Worm (Caenorhabditis elegans): Measurements from ENCODE around the gene fbxb-13.
"Not testable (repeated sequence)": the region's sequence is repeated elsewhere in the genome, so short reads cannot be mapped to it uniquely, and the experiment has no call there.

The fbxb-13 gene

ce11 chrII:1787208-1787607, 869 bp upstream of the fbxb-13 start:
- TF ChIP-seq flt-1 (GFP tag; IDR thresholded peaks at IDR 0.05) (no peak), T22C8.4 (GFP tag; IDR thresholded peaks at IDR 0.05) (no peak), ztf-23 (GFP tag; IDR thresholded peaks at IDR 0.05) (no peak), cog-1 (tag; optimal IDR thresholded peaks at IDR 0.05) (no peak), klf-2 (GFP tag; conservative IDR thresholded peaks at IDR 0.05) (no peak)

- TF ChIP-seq cog-1 (tag; optimal IDR thresholded peaks at IDR 0.05): no peak
- no peak for TF ChIP-seq flt-1 (GFP tag; IDR thresholded peaks at IDR 0.05)
- TF ChIP-seq ref-1 (GFP tag; conservative IDR thresholded peaks at IDR 0.05): no peak
- TF ChIP-seq med-1 (GFP tag; optimal IDR thresholded peaks at IDR 0.05; ENCODE audit: insufficient read depth): no peak
- no peak for TF ChIP-seq ztf-29 (GFP tag; IDR thresholded peaks at IDR 0.05)
- no peak for TF ChIP-seq ztf-23 (GFP tag; IDR thresholded peaks at IDR 0.05)
- TF ChIP-seq tab-1 (GFP tag; IDR thresholded peaks at IDR 0.05): no peak
- TF ChIP-seq T22C8.4 (GFP tag; IDR thresholded peaks at IDR 0.05): no peak
- TF ChIP-seq klf-2 (GFP tag; conservative IDR thresholded peaks at IDR 0.05): no peak
Measured at ce11 chrII:1806358-1806757, 18.3 kb downstream of the fbxb-13 start, which contains the start of gene C08F1.12. Gene C08F1.12 (minus strand): TSS chrII:1806458.

ce11 chrII:1808217-1808616, 20.1 kb downstream of the fbxb-13 start, which contains the start of gene C08F1.8:
Gene C08F1.8 (minus strand): TSS chrII:1808317.
- no peak for TF ChIP-seq ztf-23 (GFP tag; IDR thresholded peaks at IDR 0.05)
- no peak for TF ChIP-seq klf-2 (GFP tag; conservative IDR thresholded peaks at IDR 0.05)
- TF ChIP-seq ztf-29 (GFP tag; IDR thresholded peaks at IDR 0.05): no peak
- no peak for TF ChIP-seq cog-1 (tag; optimal IDR thresholded peaks at IDR 0.05)
- no peak for TF ChIP-seq ref-1 (GFP tag; conservative IDR thresholded peaks at IDR 0.05)
- no peak for TF ChIP-seq flt-1 (GFP tag; IDR thresholded peaks at IDR 0.05)
- no peak for TF ChIP-seq tab-1 (GFP tag; IDR thresholded peaks at IDR 0.05)
- TF ChIP-seq med-1 (GFP tag; optimal IDR thresholded peaks at IDR 0.05; ENCODE audit: insufficient read depth): no peak

ce11 chrII:1816053-1816452, 28.0 kb downstream of the fbxb-13 start:
- TF ChIP-seq flt-1 (GFP tag; IDR thresholded peaks at IDR 0.05): no peak

- TF ChIP-seq med-1 (GFP tag; optimal IDR thresholded peaks at IDR 0.05; ENCODE audit: insufficient read depth): no peak
- no peak for TF ChIP-seq klf-2 (GFP tag; conservative IDR thresholded peaks at IDR 0.05)
- no peak for TF ChIP-seq T22C8.4 (GFP tag; IDR thresholded peaks at IDR 0.05)
- no peak for TF ChIP-seq tab-1 (GFP tag; IDR thresholded peaks at IDR 0.05)
- no peak for TF ChIP-seq cog-1 (tag; optimal IDR thresholded peaks at IDR 0.05)
- TF ChIP-seq ref-1 (GFP tag; conservative IDR thresholded peaks at IDR 0.05): no peak
- no peak for TF ChIP-seq ztf-29 (GFP tag; IDR thresholded peaks at IDR 0.05)
- no peak for TF ChIP-seq flt-1 (GFP tag; IDR thresholded peaks at IDR 0.05)
- no peak for TF ChIP-seq ztf-23 (GFP tag; IDR thresholded peaks at IDR 0.05)
Measured at ce11 chrII:1818300-1818699, 30.2 kb downstream of the fbxb-13 start, which contains the start of gene fbxb-10. Gene fbxb-10 (minus strand): TSS chrII:1818400.

ce11 chrII:1819944-1820570, 32.0 kb downstream of the fbxb-13 start, which contains the start of gene fbxc-19:
Gene fbxc-19 (plus strand): TSS chrII:1820479.
- TF ChIP-seq klf-2 (GFP tag; conservative IDR thresholded peaks at IDR 0.05) (no peak), ztf-29 (GFP tag; IDR thresholded peaks at IDR 0.05) (no peak), cog-1 (tag; optimal IDR thresholded peaks at IDR 0.05) (no peak), flt-1 (GFP tag; IDR thresholded peaks at IDR 0.05) (peak; percentile 51; the same call in 1 of the 2 replicates)

- no peak for TF ChIP-seq ref-1 (GFP tag; conservative IDR thresholded peaks at IDR 0.05)
- TF ChIP-seq ztf-29 (GFP tag; IDR thresholded peaks at IDR 0.05): no peak
- TF ChIP-seq flt-1 (GFP tag; IDR thresholded peaks at IDR 0.05): no peak
- no peak for TF ChIP-seq T22C8.4 (GFP tag; IDR thresholded peaks at IDR 0.05)
Measured at ce11 chrII:1820774-1821173, 32.7 kb downstream of the fbxb-13 start, which contains the start of gene fbxa-3. Gene fbxa-3 (minus strand): TSS chrII:1820874.

ce11 chrII:1824329-1824728, 36.3 kb downstream of the fbxb-13 start, which contains the start of gene math-41:
Gene math-41 (plus strand): TSS chrII:1824629.
- not testable (repeated sequence) for TF ChIP-seq med-1 (GFP tag; optimal IDR thresholded peaks at IDR 0.05; ENCODE audit: insufficient read depth); T22C8.4 (GFP tag; IDR thresholded peaks at IDR 0.05); cog-1 (tag; optimal IDR thresholded peaks at IDR 0.05)

- no peak for TF ChIP-seq ref-1 (GFP tag; conservative IDR thresholded peaks at IDR 0.05)
- no peak for TF ChIP-seq T22C8.4 (GFP tag; IDR thresholded peaks at IDR 0.05)
- no peak for TF ChIP-seq flt-1 (GFP tag; IDR thresholded peaks at IDR 0.05)
- no peak for TF ChIP-seq tab-1 (GFP tag; IDR thresholded peaks at IDR 0.05)
- no peak for TF ChIP-seq ztf-23 (GFP tag; IDR thresholded peaks at IDR 0.05)
- TF ChIP-seq med-1 (GFP tag; optimal IDR thresholded peaks at IDR 0.05; ENCODE audit: insufficient read depth): no peak
- TF ChIP-seq cog-1 (tag; optimal IDR thresholded peaks at IDR 0.05): no peak
- no peak for TF ChIP-seq klf-2 (GFP tag; conservative IDR thresholded peaks at IDR 0.05)
- no peak for TF ChIP-seq ztf-29 (GFP tag; IDR thresholded peaks at IDR 0.05)
Measured at ce11 chrII:1830182-1830682, 42.2 kb downstream of the fbxb-13 start, which contains the start of gene math-40. Gene math-40 (plus strand): TSS chrII:1830632.

ce11 chrII:1831883-1832388, 43.9 kb downstream of the fbxb-13 start, which contains the start of gene math-39:
Gene math-39 (plus strand): TSS chrII:1832338.
- TF ChIP-seq T22C8.4 (GFP tag; IDR thresholded peaks at IDR 0.05): no peak
- no peak for TF ChIP-seq cog-1 (tag; optimal IDR thresholded peaks at IDR 0.05)
- TF ChIP-seq klf-2 (GFP tag; conservative IDR thresholded peaks at IDR 0.05): no peak
- TF ChIP-seq flt-1 (GFP tag; IDR thresholded peaks at IDR 0.05): no peak
- no peak for TF ChIP-seq med-1 (GFP tag; optimal IDR thresholded peaks at IDR 0.05; ENCODE audit: insufficient read depth)
- TF ChIP-seq ztf-23 (GFP tag; IDR thresholded peaks at IDR 0.05): no peak
- no peak for TF ChIP-seq ztf-29 (GFP tag; IDR thresholded peaks at IDR 0.05)
- TF ChIP-seq ref-1 (GFP tag; conservative IDR thresholded peaks at IDR 0.05): no peak
- no peak for TF ChIP-seq tab-1 (GFP tag; IDR thresholded peaks at IDR 0.05)

Measured in whole organism, midembryonic.